Fruit fly (Drosophila melanogaster) whole organism: Measurements from ENCODE around the gene Dph4.

Experiments
- CG8478 ChIP-seq: fragments of >200 bp; optimal IDR thresholded peaks from 2 replicates; lab custom pipeline; 2018; ENCODE audit warnings: inconsistent platforms
- Dll ChIP-seq: fragments of >200 bp; optimal IDR thresholded peaks from 2 replicates; lab custom pipeline; 2017
- EcR ChIP-seq, 2 experiments: fragments of >200 bp; optimal IDR thresholded peaks; 2 replicates each; lab custom pipeline; 2017; ENCODE audit warnings: missing biosample characterization in 2 of 2, missing genetic modification characterization in 2 of 2, missing genetic modification reagents in 2 of 2
- pan ChIP-seq: fragments of >200 bp; optimal IDR thresholded peaks from 2 replicates; lab custom pipeline; 2017
- psq ChIP-seq: fragments of >200 bp; optimal IDR thresholded peaks from 2 replicates; lab custom pipeline; 2017
- usp ChIP-seq: fragments of >200 bp; optimal IDR thresholded peaks from 2 replicates; lab custom pipeline; 2017; ENCODE audit warnings: missing biosample characterization, missing genetic modification characterization, mixed read lengths

Gene Dph4

DNA sequence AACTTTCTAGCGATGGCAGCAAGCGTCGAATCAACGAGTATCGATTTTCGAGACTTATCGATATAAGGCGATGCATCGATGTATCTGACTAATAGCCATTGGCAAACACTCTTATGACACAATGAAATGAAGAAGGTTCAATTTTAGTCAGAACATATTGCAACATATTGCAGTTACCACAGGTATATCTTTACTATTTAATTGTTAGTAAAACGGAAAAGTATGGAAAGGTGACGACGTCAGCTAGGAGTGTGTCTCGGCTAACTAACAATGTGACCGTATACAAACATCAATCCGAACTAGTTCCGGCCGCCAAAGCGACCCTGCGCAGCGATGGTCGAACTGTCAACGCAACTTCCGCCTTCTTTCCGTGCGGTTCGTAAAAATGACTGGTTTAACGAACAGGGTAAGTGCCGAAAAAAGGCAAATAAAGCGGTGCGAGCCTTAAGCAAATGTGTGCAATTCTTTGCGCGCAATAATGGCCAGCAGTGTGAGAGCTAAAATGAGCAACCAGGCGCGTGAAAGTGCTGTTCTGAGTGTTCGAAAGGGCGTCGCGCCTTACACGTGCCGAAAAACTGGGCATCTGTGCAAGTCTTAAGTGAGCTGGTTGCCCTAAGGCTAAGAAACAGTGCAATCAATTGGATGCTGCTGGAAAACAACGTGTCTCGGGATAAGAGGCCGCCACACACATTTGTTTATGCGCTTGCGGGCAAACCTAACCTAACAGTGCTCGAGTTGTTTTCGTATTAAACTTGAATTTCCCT lies at the start of gene Dph4, which contains the start of the genes Spec2 and RpL13A:
Gene Dph4 (minus strand): TSS at position 11 of the 764 bp plus-strand sequence.
Gene Spec2 (minus strand): TSS at position 11 of the 764 bp plus-strand sequence.
Gene RpL13A (plus strand): TSS at position 360 of the 764 bp plus-strand sequence.
- TF ChIP-seq psq (lab: Kevin White, UChicago) (no peak), EcR (GFP tag; optimal IDR thresholded peaks at IDR 0.05; lab: Kevin White, UChicago) (no peak), pan (lab: Kevin White, UChicago) (no peak)

DNA sequence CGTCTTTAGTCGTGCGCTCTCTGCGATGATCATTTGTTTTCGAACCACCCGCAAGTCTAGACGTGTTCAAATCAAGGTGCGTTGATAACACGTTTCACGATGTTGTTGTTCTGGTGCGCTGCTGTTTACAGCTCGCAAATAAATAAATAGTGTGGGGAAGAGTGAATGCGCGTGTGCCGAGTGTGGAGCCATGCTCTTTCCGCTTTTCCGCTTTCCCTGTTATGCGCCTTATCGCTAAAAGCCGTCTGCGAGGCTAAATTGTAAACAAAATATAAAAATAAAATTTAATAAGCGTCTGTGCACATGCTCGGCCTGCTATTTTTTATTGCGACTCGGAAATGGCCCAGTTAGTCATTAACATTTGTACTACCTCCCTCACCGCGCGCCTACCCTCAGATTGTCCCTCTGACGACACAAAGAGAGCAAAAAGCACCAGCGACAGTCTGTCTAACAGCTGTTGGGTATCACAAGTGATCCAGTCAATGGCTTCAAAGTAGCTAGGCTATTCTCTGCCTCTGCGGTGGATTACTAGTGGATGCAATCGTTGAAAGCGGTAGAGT lies 48.8 kb upstream of the Dph4 start:
- TF ChIP-seq EcR (GFP tag; optimal IDR thresholded peaks at IDR 0.05; lab: Kevin White, UChicago) (no peak), pan (lab: Kevin White, UChicago) (no peak), psq (lab: Kevin White, UChicago) (no peak), Dll (lab: Kevin White, UChicago) (no peak)

DNA sequence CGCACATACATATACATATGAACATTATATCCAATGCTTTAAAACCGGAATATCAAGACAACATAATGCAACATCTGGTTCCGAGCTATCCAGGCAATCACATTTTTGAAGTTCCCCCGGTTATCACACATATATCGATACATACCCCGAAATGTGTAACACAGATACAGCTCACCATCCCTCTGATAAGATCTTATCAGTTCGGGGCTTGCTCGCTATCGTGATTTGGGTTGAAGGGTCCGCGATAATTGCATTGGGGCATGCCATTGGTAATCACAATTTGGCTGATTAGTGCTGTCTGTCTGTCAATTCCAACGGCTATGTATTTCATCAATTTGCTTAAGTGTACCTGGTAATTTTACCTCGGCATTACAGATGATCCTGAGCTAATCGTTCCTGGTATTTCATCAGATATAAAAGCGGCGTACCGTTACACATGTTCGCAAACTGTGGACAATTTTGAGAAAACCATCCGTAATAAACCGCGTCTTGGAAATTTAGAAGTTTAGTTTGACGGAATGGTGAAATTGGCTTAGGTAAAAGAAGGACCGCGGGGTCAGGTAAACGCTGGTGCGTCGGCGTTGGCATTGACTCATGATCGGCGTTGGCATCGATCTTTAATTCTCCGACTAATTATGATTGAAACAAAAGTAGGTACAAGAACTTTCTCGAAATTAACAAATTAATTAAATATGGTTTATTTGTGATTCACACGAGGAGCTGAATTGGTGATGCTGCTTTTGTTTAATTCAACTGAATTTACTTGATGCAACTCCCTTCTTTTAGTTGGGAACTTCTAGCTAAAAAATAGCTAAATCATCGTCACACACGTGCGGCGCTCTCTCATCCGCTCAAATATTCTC lies 48.1 kb upstream of the Dph4 start:
- TF ChIP-seq psq (lab: Kevin White, UChicago) = no peak
- no peak for TF ChIP-seq usp (GFP tag; lab: Kevin White, UChicago)

DNA sequence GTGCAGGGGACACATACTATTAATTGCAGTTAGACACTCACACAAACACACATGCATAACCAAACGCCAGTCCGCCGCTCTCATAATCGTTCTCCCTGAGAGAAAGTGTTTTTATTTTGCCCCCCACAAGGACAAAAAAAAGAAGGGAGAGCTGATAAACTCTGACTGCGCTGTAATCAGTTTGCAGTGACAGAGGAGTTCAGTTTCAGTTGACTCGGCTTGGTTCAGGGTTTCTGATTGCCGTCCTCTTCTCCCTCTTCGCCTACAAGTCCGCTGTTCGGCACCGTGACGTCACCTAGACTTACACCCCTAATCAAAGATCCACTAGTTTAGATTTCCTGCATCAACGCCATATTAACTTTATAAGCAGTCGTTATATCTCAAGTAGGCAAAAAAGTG lies 47.3 kb upstream of the Dph4 start:
- TF ChIP-seq psq (lab: Kevin White, UChicago) (no peak), pan (lab: Kevin White, UChicago) (no peak), CG8478 (no peak), EcR (GFP tag; optimal IDR thresholded peaks at IDR 0.05; lab: Kevin White, UChicago) (no peak), Dll (lab: Kevin White, UChicago) (no peak), usp (GFP tag; lab: Kevin White, UChicago) (no peak)

DNA sequence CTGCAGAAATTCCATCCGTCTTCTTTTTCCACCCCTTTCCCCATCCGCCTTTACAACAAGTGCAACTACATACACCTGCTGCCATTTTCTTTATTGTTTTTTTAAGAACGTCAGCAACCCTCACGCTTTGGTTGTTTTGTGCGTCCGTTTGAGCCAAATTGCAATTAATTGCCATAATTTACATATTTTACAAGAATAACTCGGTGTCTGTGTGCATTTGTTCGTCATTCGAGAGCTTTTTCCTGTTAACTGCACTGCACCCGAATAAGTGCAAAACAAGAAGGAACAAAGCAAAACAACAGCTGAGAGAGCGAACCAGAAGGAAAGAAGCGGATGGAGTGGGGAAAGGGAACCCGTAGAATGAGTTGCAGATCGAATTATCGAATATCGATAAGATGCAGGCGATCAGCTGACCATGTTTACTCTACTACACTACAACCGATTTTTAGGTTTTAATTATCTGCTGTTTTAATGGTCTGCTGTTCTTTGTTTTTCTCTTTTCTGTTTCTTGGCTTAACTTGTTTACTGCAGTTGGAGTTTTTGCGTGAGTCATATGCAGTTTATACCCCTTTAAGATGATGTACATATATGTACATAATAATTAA lies 46.8 kb upstream of the Dph4 start:
- TF ChIP-seq usp (GFP tag; lab: Kevin White, UChicago) (no peak), Dll (lab: Kevin White, UChicago) (no peak), CG8478 (no peak), EcR (GFP tag; optimal IDR thresholded peaks at IDR 0.05; lab: Kevin White, UChicago) (no peak), psq (lab: Kevin White, UChicago) (no peak), pan (lab: Kevin White, UChicago) (no peak)

DNA sequence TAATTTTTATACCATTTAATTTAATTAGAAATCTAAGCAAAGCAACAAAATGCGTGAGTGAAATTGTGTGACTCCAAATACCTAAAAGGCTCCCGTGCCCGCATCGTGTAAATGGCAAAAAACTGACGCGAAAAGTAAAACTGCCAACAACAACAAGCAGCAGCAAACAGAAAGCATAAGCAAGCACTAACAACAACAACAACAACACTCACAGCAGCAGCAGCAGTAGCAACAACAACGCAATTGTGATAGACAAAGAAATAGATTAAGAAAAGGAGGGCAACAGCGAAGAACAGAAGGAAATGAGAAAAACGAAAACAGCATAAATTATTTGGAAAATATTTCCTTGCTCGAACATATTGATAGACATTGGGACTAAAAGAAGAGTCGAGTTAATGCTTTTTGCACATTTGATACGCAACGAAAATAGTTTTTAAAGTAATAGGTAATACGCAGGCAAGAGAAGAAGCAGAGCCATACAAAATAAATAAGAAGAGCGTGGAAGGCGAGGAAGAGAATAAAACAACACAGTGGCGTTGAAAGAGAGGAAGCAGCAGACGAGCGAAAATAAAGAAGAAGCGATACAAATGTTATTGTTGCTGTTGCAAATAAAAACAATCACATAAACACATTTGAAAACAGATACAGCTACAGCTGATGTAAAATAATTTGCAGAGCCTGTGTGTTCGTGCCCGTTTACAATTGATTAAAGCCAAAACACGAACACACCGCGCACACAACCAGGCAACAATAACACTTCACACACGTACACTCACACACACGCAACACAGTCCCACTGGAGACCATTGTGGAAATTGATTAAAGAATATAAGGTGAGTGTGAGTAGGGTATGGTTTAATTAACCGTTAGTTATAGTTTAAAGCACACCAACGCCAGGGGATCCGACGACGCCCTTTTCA lies 46.1 kb upstream of the Dph4 start:
- TF ChIP-seq Dll (lab: Kevin White, UChicago) (no peak), usp (GFP tag; lab: Kevin White, UChicago) (no peak), CG8478 (no peak), psq (lab: Kevin White, UChicago) (no peak), EcR (GFP tag; optimal IDR thresholded peaks at IDR 0.05; lab: Kevin White, UChicago) (no peak), pan (lab: Kevin White, UChicago) (no peak)

DNA sequence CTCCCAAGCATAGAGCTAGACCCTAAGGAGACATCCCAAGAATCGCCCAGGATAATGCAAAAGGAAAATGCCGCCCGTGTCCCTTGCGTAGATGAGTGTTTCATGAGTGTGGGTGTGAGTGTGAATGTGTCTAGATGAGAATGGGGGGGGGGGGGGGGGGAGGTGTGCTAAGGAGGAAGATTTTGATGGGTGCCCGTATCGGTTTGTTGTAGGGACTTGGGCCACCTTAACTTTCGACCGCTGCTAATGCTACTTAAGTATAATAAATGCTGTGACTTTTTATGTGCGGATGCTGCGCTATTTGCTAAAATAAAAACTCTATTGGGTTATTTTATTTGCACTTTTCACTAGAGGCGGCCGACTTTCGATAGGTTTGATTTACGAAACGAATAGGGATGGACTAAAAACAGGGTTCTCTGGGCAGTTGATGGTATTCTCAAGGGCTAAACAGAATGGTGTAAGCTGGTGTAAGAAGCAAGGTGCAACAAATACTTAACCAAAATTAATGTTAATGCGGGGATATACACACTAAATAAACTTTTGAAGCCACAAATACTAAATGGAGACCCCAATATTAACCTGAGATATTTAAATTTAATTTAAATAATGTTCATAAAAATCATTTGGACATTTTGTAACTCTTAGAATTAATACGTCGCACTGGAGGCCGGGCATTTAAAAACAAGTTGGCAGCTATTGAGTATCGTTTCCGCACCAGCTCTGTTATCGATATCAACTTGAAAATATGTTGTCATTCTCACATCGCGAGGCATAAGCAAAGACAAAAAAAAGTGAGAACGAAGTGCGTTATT lies 45.2 kb upstream of the Dph4 start, which contains the start of the genes Xe7 and Atg17:
Gene Xe7 (minus strand): TSS at position 407 of the 812 bp plus-strand sequence.
Gene Atg17 (plus strand): TSS at position 786 of the 812 bp plus-strand sequence.
- TF ChIP-seq Dll (lab: Kevin White, UChicago) (no peak), psq (lab: Kevin White, UChicago) (no peak), usp (GFP tag; lab: Kevin White, UChicago) (no peak), pan (lab: Kevin White, UChicago) (no peak), EcR (GFP tag; optimal IDR thresholded peaks at IDR 0.05; lab: Kevin White, UChicago) (no peak), CG8478 (no peak)

DNA sequence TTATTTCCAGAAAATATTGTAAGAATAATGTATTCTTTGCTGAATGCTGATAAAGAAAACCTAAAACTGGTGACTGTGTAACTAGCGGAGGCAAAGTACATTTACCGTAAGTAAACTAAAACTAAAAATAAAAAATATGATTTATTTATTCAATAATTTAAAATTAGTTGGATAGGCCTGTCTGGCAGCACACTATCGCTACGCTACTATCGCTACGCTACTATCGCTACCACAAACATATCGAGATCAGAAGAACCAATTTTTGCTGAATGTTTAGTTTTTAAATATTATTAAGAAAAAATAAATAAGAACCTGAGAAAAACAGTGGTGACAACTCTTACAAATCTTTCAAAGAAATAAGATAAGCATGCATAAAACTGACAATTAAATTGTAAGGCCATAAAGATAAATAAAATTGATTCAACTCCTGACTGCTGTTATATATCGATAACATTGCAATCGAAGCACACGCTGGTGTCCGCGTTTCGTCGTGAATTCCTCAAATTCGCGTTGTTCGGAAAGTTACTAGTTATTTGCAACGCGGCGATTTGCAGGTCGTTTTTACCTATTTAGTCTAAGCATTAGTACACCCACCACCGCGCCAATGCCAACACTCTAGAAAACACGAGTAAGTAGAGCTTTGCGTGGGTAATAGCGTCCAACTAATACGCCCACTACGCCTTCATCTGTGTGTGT lies 36.4 kb upstream of the Dph4 start, which contains the start of gene Wdr33:
Gene Wdr33 (plus strand): TSS at position 438 of the 696 bp plus-strand sequence.
- TF ChIP-seq EcR (GFP tag; optimal IDR thresholded peaks at IDR 0.05; lab: Kevin White, UChicago) = no peak
- TF ChIP-seq psq (lab: Kevin White, UChicago) = no peak
- no peak for TF ChIP-seq Dll (lab: Kevin White, UChicago)
- TF ChIP-seq usp (GFP tag; lab: Kevin White, UChicago) = no peak
- TF ChIP-seq pan (lab: Kevin White, UChicago) = no peak
- TF ChIP-seq CG8478 = no peak

DNA sequence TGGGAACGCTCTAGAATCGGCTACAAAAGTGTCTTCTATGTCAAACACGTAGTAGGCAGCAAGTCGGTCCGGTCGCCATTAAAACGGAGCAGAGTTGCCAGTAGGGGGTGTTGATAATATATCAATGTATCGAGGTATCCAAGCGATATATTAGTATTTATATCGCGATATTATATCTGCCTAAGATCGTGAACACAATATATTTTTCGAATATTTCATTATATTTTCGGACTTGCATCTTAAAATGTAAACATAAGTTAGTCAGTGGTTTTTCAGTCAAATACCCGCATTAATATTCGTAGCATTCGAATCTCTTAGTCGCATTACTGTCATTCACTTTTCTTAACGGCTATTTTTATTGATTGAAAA lies 35.9 kb upstream of the Dph4 start, which contains the start of gene CG2182:
Gene CG2182 (minus strand): TSS at position 84 of the 369 bp plus-strand sequence.
- TF ChIP-seq CG8478 = no peak
- TF ChIP-seq EcR (GFP tag; optimal IDR thresholded peaks at IDR 0.05; lab: Kevin White, UChicago) = no peak
- no peak for TF ChIP-seq Dll (lab: Kevin White, UChicago)
- no peak for TF ChIP-seq pan (lab: Kevin White, UChicago)
- no peak for TF ChIP-seq psq (lab: Kevin White, UChicago)
- no peak for TF ChIP-seq usp (GFP tag; lab: Kevin White, UChicago)
